Worm (Caenorhabditis elegans): ENCODE results near the gene F35A5.5.

The F35A5.5 gene

DNA sequence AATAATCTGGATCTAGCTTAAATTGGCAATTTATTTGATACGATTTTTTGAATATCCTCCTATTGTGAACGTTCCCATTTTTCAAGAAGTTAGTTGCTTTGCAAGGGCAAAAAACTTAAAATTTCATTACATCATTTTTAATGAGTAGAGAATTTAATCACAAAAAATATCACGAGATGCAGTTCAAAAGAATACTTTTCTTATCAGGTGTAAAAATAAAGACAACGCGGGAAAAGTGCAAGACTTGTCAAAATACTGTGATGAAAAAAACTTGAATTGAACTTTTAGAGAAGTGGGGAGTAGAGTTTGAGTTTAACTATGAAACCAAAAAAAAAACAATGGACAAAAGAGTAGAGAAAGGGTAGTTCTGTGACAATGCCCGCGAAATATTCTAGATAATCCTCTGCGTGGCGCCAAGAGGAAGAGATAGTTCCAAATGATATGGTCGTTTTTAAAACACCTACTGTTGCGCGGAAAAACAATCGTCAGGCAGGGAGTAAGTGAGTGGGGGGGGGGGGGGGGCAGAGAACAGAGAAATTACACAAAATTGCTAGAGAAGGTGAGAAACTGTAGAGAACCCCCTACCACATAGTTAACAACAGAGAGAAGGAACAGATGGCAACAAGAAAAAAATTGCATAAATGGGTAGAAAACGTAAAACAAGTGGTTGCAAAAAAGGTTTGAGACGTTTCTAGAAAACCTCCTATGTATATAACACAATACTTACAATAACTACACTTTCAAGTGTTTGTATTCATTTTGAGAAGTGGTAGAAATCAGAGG is 29.6 kb upstream of the F35A5.5 start:
- TF ChIP-seq dao-5 (tag; optimal IDR thresholded peaks at IDR 0.05) (no peak), W03F9.2 (tag; optimal IDR thresholded peaks at IDR 0.05) (no peak), him-1 (tag; optimal IDR thresholded peaks at IDR 0.05) (no peak)

DNA sequence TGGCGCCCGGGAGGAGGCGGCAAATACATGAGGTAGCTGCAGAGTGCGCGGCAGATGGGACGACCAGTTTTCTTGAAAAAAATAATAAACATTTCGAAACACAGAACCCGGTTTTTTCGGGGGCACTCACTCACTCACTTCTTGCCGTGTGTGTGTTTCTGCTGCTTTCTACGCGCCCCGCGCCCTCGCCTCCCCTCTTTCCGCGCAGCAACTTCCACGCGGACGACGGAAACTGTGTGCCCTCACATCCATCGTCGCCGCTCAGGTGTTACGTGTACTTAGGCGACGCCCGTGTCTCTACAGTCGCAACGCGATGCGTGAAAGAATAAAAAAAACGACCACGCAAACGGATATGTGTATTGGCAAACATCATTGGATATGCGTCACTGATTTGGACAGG is 28.9 kb upstream of the F35A5.5 start:
- TF ChIP-seq W03F9.2 (tag; optimal IDR thresholded peaks at IDR 0.05), result no peak
- no peak for TF ChIP-seq dao-5 (tag; optimal IDR thresholded peaks at IDR 0.05)
- no peak for TF ChIP-seq him-1 (tag; optimal IDR thresholded peaks at IDR 0.05)

DNA sequence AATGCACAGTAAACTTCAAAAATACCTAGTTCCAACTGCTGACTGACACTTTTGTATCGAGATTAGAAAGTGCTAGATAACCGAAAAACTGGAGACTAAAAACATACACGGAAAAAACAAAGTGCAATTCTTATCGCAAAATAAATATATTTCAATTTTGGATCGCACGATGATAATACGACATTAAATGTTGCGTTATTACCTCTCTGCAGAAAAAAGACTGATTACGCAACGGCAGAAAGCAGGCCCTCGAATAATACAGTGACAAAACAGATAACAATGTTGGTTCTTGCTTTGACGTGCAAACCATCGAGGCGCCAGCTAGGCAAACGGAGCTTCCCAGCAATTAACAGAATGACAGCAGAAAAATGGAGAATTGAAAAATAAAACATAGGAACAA is 28.3 kb upstream of the F35A5.5 start:
- TF ChIP-seq dao-5 (tag; optimal IDR thresholded peaks at IDR 0.05) (no peak), W03F9.2 (tag; optimal IDR thresholded peaks at IDR 0.05) (no peak), him-1 (tag; optimal IDR thresholded peaks at IDR 0.05) (no peak)

DNA sequence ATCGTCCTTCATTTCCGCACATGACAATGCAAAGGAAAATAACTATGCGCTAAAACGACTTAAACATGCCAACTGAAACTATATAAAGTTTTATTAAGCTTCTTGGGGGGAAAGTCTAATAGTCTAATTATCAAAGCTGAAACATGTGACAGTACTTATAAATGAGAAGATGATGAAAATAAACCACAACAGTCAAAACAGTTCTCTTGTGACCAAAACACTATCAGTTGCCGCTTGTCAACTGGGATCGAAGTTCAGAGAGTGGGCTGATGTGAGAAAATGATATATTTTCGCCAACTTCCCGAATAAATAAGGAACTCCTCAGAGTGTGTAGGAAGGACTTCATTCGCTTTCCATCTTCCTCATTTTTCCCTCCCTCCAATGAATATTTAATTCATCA is 26.5 kb upstream of the F35A5.5 start:
- TF ChIP-seq W03F9.2 (tag; optimal IDR thresholded peaks at IDR 0.05), result no peak
- no peak for TF ChIP-seq him-1 (tag; optimal IDR thresholded peaks at IDR 0.05)
- TF ChIP-seq dao-5 (tag; optimal IDR thresholded peaks at IDR 0.05), result no peak

DNA sequence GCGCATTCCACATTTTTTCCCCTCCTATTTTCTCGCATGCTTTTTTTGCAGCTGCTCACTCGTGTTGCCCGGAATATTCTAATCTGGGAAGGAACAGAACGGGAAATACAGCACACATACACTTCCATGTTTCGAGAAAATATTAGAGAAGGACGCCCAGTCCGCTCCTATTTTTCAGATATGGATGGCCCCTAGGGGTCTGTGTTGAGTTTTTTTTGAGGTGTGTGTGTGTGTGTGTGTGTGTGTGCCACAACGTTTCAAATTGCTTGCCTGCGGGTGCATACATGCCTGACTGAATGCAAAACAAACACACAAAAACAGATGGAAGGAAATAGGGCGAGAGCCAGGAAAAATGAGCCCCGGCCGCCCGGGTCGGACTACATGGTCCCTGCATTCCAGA is 26.1 kb upstream of the F35A5.5 start:
- TF ChIP-seq dao-5 (tag; optimal IDR thresholded peaks at IDR 0.05) (no peak), W03F9.2 (tag; optimal IDR thresholded peaks at IDR 0.05) (no peak), him-1 (tag; optimal IDR thresholded peaks at IDR 0.05) (no peak)

DNA sequence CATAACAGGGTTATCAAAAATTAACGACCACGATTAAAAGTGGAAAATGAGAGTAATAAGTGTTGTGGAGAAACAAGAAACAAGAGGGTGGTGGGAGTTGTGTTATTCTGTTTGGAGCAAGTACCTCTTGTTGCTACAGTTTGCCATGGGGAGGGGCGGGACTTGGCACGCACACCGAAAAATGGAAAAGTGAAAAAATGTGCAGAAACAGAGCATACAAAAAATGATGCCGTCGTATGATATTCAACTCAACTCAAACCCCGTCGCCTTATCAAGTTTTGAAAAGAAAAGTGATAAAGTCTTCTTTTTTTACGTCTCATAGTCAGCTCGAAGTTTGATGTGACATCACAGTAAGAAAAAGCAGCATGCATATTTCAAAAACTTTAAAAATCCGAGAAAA is 25.1 kb upstream of the F35A5.5 start:
- TF ChIP-seq him-1 (tag; optimal IDR thresholded peaks at IDR 0.05) (no peak), W03F9.2 (tag; optimal IDR thresholded peaks at IDR 0.05) (no peak), dao-5 (tag; optimal IDR thresholded peaks at IDR 0.05) (no peak)

DNA sequence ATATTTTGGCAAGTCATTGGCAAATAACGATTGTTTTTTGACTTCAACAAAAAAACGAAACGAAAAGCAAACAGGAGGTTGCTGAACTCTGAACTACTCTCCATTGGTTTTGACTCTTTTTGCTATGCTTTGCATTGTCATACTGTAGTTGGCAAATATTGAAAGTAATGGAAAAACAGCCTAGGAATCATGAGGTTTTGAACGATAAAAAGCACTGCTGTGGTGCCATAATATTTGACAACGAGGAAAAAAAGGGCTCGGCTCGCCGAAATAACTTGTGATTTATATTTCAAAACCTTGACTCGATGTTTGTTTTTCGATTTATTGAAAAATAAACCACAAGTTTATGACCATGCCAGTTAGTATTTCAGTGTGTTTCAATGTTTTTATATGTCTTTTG is 24.2 kb upstream of the F35A5.5 start:
- TF ChIP-seq W03F9.2 (tag; optimal IDR thresholded peaks at IDR 0.05) (no peak), him-1 (tag; optimal IDR thresholded peaks at IDR 0.05) (no peak), dao-5 (tag; optimal IDR thresholded peaks at IDR 0.05) (no peak)

DNA sequence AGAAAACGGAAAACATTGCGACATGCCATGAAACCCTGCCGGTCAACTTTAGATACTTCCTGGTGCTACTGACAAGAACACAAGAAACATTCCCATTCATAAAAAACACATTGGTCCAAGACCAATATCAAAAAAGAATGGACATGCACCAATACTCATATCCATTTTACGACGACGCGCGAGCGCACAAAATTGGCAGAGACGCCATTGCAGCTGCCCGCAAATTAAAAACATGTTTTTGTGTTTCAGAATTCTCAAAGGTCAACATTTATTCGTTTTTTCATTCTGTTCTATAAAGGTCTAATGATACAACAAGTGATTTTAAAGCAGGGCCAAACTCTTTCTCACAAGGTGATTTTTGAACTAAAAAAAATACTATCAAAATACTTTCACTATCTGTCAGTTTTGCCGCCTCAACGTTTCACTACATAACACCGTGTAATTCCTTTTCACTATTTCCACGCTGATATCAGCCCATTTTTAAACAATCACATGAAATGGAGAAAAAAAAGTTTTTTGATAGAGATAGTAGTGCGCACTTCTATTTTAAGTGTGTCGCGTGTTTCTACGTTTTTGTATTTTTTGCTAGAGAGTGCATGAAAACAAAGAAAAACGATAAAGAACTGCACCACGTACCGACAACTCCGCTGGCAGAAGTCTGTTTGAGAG is 23.4 kb upstream of the F35A5.5 start:
- TF ChIP-seq W03F9.2 (tag; optimal IDR thresholded peaks at IDR 0.05) (no peak), dao-5 (tag; optimal IDR thresholded peaks at IDR 0.05) (no peak), him-1 (tag; optimal IDR thresholded peaks at IDR 0.05) (no peak)

DNA sequence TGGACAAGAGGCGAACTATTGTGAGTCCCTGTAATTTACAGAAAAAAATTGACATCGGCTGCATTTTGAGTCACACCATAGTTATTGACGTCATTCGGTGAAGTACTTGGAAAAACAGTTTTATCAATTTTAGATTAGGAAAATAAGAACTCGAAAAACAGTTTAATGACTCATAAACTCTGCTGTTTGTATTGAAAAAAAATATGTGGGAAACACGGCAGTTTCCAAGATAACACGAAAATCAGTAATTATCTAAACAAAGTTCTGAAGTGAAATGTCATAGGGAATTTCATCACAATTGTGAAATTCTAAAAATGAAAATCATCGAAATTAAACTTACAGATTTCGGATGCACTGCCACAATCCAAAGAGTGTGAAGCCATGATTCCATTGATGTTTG is 19.3 kb upstream of the F35A5.5 start:
- TF ChIP-seq W03F9.2 (tag; optimal IDR thresholded peaks at IDR 0.05) (no peak), him-1 (tag; optimal IDR thresholded peaks at IDR 0.05) (no peak), dao-5 (tag; optimal IDR thresholded peaks at IDR 0.05) (no peak)

DNA sequence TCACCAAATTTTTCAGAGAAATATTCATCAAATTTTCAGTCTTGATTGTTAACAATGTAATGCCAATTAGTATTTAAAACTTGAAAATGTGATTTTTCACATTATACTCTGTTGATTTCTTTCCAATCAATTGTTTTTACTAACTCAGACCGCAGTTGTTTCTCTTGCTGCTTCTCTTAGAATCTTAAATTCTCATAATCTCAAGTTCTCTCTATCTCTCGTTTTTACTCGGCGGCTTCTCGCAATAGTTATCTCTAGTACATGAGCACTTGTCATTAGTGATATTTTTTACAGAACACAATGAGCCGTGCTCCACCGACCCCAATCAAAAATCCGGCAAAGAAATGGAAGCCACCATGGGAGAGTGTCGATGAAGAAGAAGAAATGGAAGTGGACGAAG is 11.6 kb upstream of the F35A5.5 start, which contains the start of gene F35A5.1:
F35A5.1 (plus strand) TSS at position 301 of the 400 bp plus-strand sequence.
- TF ChIP-seq him-1 (tag; optimal IDR thresholded peaks at IDR 0.05), result no peak

DNA sequence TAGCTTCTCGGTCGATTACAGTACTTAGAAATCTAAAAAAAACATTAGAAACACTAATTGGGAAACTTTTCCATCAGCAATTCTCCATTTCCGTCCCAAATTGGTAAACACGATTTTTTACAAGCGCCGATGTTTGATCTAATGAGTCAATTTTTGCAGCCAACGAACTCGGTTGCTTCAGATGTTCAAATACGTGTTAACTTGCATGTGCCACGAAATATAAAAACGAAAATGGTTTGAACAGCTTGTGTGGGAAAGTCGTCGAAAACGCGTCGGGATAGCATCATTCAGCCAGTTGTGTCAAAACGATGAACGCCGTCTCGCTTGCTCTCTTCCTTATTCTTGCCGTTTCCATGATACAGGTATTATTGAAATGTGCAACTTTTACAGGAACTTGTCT is 9.3 kb upstream of the F35A5.5 start, which contains the start of gene F35A5.2:
F35A5.2 (plus strand) TSS at position 301 of the 400 bp plus-strand sequence.
- no peak for TF ChIP-seq dao-5 (tag; optimal IDR thresholded peaks at IDR 0.05)
- TF ChIP-seq W03F9.2 (tag; optimal IDR thresholded peaks at IDR 0.05), result no peak
- TF ChIP-seq him-1 (tag; optimal IDR thresholded peaks at IDR 0.05), result no peak

DNA sequence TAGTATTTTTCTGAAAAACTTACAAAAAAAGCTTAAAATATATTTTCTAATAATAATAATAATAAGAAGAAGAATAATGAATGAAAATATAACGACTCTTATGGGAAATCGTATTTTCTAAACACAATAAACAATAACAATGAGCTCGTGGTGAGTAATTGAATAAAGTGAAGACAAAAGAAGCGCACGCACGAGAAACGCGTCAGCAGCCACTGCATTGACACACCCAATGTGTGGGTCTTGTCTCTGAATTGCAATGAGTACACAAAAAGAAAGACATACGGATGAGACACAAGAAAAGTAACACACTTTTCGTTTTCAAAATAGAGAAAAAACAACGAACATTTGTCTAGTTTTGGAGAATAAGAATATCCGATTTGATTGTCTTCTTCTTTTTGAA is 7.8 kb upstream of the F35A5.5 start, which contains the start of gene F35A5.8:
F35A5.8 (minus strand) TSS at position 151 of the 400 bp plus-strand sequence.
- no peak for TF ChIP-seq dao-5 (tag; optimal IDR thresholded peaks at IDR 0.05)
- TF ChIP-seq him-1 (tag; optimal IDR thresholded peaks at IDR 0.05), result peak; percentile 20
- TF ChIP-seq W03F9.2 (tag; optimal IDR thresholded peaks at IDR 0.05), result peak; percentile 52

DNA sequence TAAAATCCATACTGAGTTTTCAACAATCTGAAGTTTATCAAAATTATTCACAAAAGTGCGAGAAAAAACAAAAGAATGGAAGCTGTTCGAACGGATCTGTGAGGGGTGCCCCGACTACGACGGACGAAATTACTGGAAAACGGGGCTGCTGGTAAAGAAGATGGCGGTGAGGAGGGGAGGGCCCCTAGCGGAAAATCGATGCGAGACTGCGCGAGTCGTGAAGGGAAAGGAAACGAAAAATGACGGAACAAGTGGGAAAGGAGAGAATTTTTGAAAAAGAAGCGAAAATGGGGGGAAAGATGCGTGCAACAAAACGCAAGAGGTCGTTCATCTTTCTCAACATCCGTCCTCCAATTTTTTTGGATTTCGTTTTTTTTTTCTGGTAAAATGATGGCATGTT is 7.2 kb upstream of the F35A5.5 start:
- no peak for TF ChIP-seq dao-5 (tag; optimal IDR thresholded peaks at IDR 0.05)
- TF ChIP-seq W03F9.2 (tag; optimal IDR thresholded peaks at IDR 0.05), result no peak
- TF ChIP-seq him-1 (tag; optimal IDR thresholded peaks at IDR 0.05), result no peak

DNA sequence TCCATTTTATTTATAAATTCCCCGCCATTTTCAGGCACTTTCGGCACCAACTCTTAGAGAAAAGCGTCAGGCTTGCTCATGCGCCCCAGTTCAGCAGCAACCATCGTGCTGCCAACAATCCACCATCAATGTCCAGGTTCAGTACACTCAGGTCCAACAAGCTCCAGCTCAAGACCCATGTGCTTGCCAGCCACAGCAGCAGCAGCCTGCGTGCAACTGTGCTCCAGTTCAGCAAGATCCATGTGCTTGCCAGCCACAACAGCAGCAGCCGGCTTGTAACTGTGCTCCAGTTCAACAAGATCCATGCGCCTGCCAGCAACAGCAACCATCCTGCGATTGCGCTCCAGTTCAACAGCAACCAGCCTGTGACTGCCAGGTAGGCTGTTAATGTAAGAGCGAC is 2.7 kb upstream of the F35A5.5 start:
- TF ChIP-seq dao-5 (tag; optimal IDR thresholded peaks at IDR 0.05), result no peak
- no peak for TF ChIP-seq him-1 (tag; optimal IDR thresholded peaks at IDR 0.05)
- TF ChIP-seq W03F9.2 (tag; optimal IDR thresholded peaks at IDR 0.05), result no peak

Measured in whole organism, L4/young adult.